Fruit fly (Drosophila melanogaster): ENCODE data around the gene CG42729.

DNA sequence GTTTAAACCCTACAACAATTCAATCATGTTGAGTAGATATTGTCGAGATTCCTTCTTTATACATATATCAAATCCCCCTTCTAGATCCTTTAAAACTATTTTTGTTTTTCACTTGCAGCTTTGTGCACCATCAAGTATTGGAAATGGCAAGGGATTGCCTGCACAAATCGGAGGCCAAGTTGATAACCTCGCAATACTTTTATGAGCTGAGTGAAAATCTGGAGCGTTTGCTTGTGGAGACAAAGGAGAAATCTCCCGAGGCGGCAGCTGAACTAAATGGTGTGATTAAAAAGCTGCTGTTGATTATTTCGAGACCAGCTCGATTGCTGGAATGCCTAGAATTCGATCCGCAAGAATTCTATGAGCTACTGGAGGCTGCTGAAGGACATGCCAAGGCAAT, 43.3 kb upstream of the CG42729 start:
- TF ChIP-seq Ets98B (GFP tag; IDR thresholded peaks at IDR 0.05) (no peak), CG8301 (tag; optimal IDR thresholded peaks at IDR 0.05) (no peak), CG10348 (GFP tag; IDR thresholded peaks at IDR 0.05) (no peak), EcR (GFP tag; optimal IDR thresholded peaks at IDR 0.05) (no peak), CG12605 (GFP tag; IDR thresholded peaks at IDR 0.05) (no peak), D1 (tag; optimal IDR thresholded peaks at IDR 0.05) (no peak), CG4496 (GFP tag; IDR thresholded peaks at IDR 0.05) (no peak), CG34367 (tag; optimal IDR thresholded peaks at IDR 0.05) (no peak)

All from whole organism, pupa.